Worm (Caenorhabditis elegans) whole organism, L2 larva: ENCODE results near the gene F44G4.3.

Source experiments
- C34F6.9 ChIP-seq: fragments of 150-350 bp; optimal IDR thresholded peaks from 2 replicates; lab custom pipeline; 2014; ENCODE audit warnings: missing biosample characterization, missing genetic modification characterization
- F13H6.1 ChIP-seq: sonication (generic microtip); optimal IDR thresholded peaks from 2 replicates; lab custom pipeline; 2016; ENCODE audit warnings: missing genetic modification characterization, missing compliant biosample characterization
- R02D3.7 ChIP-seq: fragments of 150-350 bp; optimal IDR thresholded peaks from 2 replicates; lab custom pipeline; 2014; ENCODE audit warnings: missing biosample characterization, missing genetic modification characterization
- ZK546.5 ChIP-seq: sonication (generic microtip); optimal IDR thresholded peaks from 2 replicates; lab custom pipeline; 2017; ENCODE audit warnings: missing biosample characterization, missing genetic modification characterization
- aly-2 ChIP-seq: fragments of 150-350 bp; optimal IDR thresholded peaks from 2 replicates; lab custom pipeline; 2014; ENCODE audit warnings: missing biosample characterization, missing genetic modification characterization
- blmp-1 ChIP-seq: sonication (generic microtip); optimal IDR thresholded peaks from 2 replicates; lab custom pipeline; 2017; ENCODE audit warnings: missing genetic modification characterization, mild to moderate bottlenecking, missing compliant biosample characterization, antibody characterized with exemption, moderate library complexity; ENCODE audit not compliant: insufficient read depth
- ceh-16 ChIP-seq: fragments of 150-350 bp; optimal IDR thresholded peaks from 2 replicates; lab custom pipeline; 2014; ENCODE audit warnings: missing biosample characterization, missing genetic modification characterization
- ceh-82 ChIP-seq: fragments of 150-350 bp; optimal IDR thresholded peaks from 2 replicates; lab custom pipeline; 2014; ENCODE audit warnings: missing biosample characterization, missing genetic modification characterization
- crh-2 ChIP-seq: sonication (generic microtip); optimal IDR thresholded peaks from 2 replicates; lab custom pipeline; 2017; ENCODE audit warnings: missing biosample characterization, missing genetic modification characterization
- elt-1 ChIP-seq: fragments of 150-350 bp; optimal IDR thresholded peaks from 2 replicates; lab custom pipeline; 2014; ENCODE audit warnings: missing biosample characterization, missing genetic modification characterization
- elt-3 ChIP-seq: sonication (generic microtip); optimal IDR thresholded peaks from 2 replicates; lab custom pipeline; 2017; ENCODE audit warnings: missing biosample characterization, missing genetic modification characterization
- fos-1 ChIP-seq: fragments of 150-350 bp; optimal IDR thresholded peaks from 2 replicates; lab custom pipeline; 2014; ENCODE audit warnings: missing biosample characterization, missing genetic modification characterization
- gmeb-1 ChIP-seq: fragments of 150-350 bp; optimal IDR thresholded peaks from 2 replicates; lab custom pipeline; 2014; ENCODE audit warnings: missing biosample characterization, missing genetic modification characterization
- lin-11 ChIP-seq: fragments of 150-350 bp; sonication (generic microtip); optimal IDR thresholded peaks from 2 replicates; lab custom pipeline; 2014; ENCODE audit warnings: missing biosample characterization, missing genetic modification characterization, inconsistent platforms, mixed read lengths
- lin-13 ChIP-seq: fragments of 150-350 bp; optimal IDR thresholded peaks from 2 replicates; lab custom pipeline; 2014; ENCODE audit warnings: missing biosample characterization, missing genetic modification reagents, missing genetic modification characterization
- lin-39 ChIP-seq: fragments of 150-350 bp; optimal IDR thresholded peaks from 2 replicates; lab custom pipeline; 2014; ENCODE audit warnings: missing biosample characterization, missing genetic modification reagents, missing genetic modification characterization
- lsy-2 ChIP-seq, 2 experiments: fragments of 150-350 bp in 1 of 2; sonication (generic microtip) in 1 of 2; optimal IDR thresholded peaks; 2 replicates each; lab custom pipeline; 2014 to 2017; ENCODE audit warnings: missing biosample characterization in 2 of 2, missing genetic modification characterization in 2 of 2
- mab-5 ChIP-seq: fragments of 150-350 bp; optimal IDR thresholded peaks from 2 replicates; lab custom pipeline; 2014; ENCODE audit warnings: missing biosample characterization, missing genetic modification characterization
- mbf-1 ChIP-seq: sonication (generic microtip); optimal IDR thresholded peaks from 2 replicates; lab custom pipeline; 2017; ENCODE audit warnings: missing biosample characterization, missing genetic modification characterization
- mdl-1 ChIP-seq, 2 experiments: fragments of 150-350 bp in 1 of 2; sonication (generic microtip) in 1 of 2; optimal IDR thresholded peaks; 2 replicates each; lab custom pipeline; 2017; ENCODE audit warnings: missing biosample characterization in 2 of 2, missing genetic modification characterization in 2 of 2
- nhr-10 ChIP-seq: sonication (generic microtip); optimal IDR thresholded peaks from 2 replicates; lab custom pipeline; 2017; ENCODE audit warnings: missing biosample characterization, missing genetic modification characterization
- nhr-12 ChIP-seq: fragments of 150-350 bp; optimal IDR thresholded peaks from 2 replicates; lab custom pipeline; 2014; ENCODE audit warnings: missing biosample characterization, missing genetic modification characterization
- nhr-129 ChIP-seq: fragments of 150-350 bp; optimal IDR thresholded peaks from 2 replicates; lab custom pipeline; 2014; ENCODE audit warnings: missing biosample characterization, missing genetic modification characterization
- nhr-21 ChIP-seq: fragments of 150-350 bp; optimal IDR thresholded peaks from 2 replicates; lab custom pipeline; 2014; ENCODE audit warnings: missing biosample characterization, missing genetic modification characterization
- nhr-23 ChIP-seq: fragments of 150-350 bp; optimal IDR thresholded peaks from 2 replicates; lab custom pipeline; 2014; ENCODE audit warnings: missing biosample characterization, missing genetic modification reagents, missing genetic modification characterization
- nhr-237 ChIP-seq: fragments of 150-350 bp; optimal IDR thresholded peaks from 2 replicates; lab custom pipeline; 2014; ENCODE audit warnings: missing biosample characterization, missing genetic modification characterization
- nhr-25 ChIP-seq: fragments of 150-350 bp; sonication (generic microtip); optimal IDR thresholded peaks from 3 replicates; lab custom pipeline; 2014; ENCODE audit warnings: missing biosample characterization, missing genetic modification characterization
- nhr-6 ChIP-seq: fragments of 150-350 bp; optimal IDR thresholded peaks from 2 replicates; lab custom pipeline; 2014; ENCODE audit warnings: missing biosample characterization, missing genetic modification characterization
- nhr-77 ChIP-seq: fragments of 150-350 bp; optimal IDR thresholded peaks from 2 replicates; lab custom pipeline; 2014; ENCODE audit warnings: missing biosample characterization, missing genetic modification characterization
- sem-4 ChIP-seq: fragments of 150-350 bp; optimal IDR thresholded peaks from 2 replicates; lab custom pipeline; 2014; ENCODE audit warnings: missing biosample characterization, missing genetic modification reagents, missing genetic modification characterization
- skn-1 ChIP-seq: sonication (generic microtip); optimal IDR thresholded peaks from 2 replicates; lab custom pipeline; 2017; ENCODE audit warnings: missing biosample characterization, missing genetic modification characterization
- sma-3 ChIP-seq: sonication (generic microtip); optimal IDR thresholded peaks from 2 replicates; lab custom pipeline; 2016; ENCODE audit warnings: missing genetic modification reagents, missing genetic modification characterization, missing compliant biosample characterization
- sma-9 ChIP-seq, 2 experiments: fragments of 150-350 bp in 1 of 2; sonication (generic microtip) in 1 of 2; optimal IDR thresholded peaks; 2 replicates each; lab custom pipeline; 2014 to 2016; ENCODE audit warnings: missing genetic modification characterization in 2 of 2, mild to moderate bottlenecking in 1 of 2, missing biosample characterization in 1 of 2, missing compliant biosample characterization in 1 of 2, missing genetic modification reagents in 1 of 2, moderate library complexity in 1 of 2
- snpc-4 ChIP-seq: fragments of 150-350 bp; optimal IDR thresholded peaks from 2 replicates; lab custom pipeline; 2014; ENCODE audit warnings: missing biosample characterization, missing genetic modification characterization
- unc-39 ChIP-seq: fragments of 150-350 bp; optimal IDR thresholded peaks from 2 replicates; lab custom pipeline; 2014; ENCODE audit warnings: missing biosample characterization, missing genetic modification characterization
- unc-55 ChIP-seq: fragments of 150-350 bp; sonication (generic microtip); optimal IDR thresholded peaks from 3 replicates; lab custom pipeline; 2014; ENCODE audit warnings: missing biosample characterization, missing genetic modification reagents, missing genetic modification characterization
- unc-62 ChIP-seq: fragments of 150-350 bp; optimal IDR thresholded peaks from 2 replicates; lab custom pipeline; 2014; ENCODE audit warnings: missing biosample characterization, missing genetic modification reagents, missing genetic modification characterization
- zag-1 ChIP-seq: fragments of 150-350 bp; optimal IDR thresholded peaks from 2 replicates; lab custom pipeline; 2014; ENCODE audit warnings: missing biosample characterization, missing genetic modification characterization
- ztf-1 ChIP-seq: fragments of 200-800 bp; sonication (Bioruptor generic); conservative IDR thresholded peaks from 2 replicates; pipeline ENCODE4 v1.3.6; 2022; ENCODE audit warnings: missing genetic modification characterization, missing compliant biosample characterization

The F44G4.3 gene

ce11 chrII:9021625-9022024 lies 24.2 kb upstream of the F44G4.3 start:
- TF ChIP-seq elt-3 (tag; lab: Kevin White, UChicago), result no peak
- TF ChIP-seq nhr-237 (tag; lab: Kevin White, UChicago), result no peak
- no peak for TF ChIP-seq ztf-1 (GFP tag; lab: Robert Waterston, UW)
- TF ChIP-seq mab-5 (tag; lab: Kevin White, UChicago), result no peak
- no peak for TF ChIP-seq skn-1
- no peak for TF ChIP-seq aly-2 (tag; lab: Kevin White, UChicago)
- TF ChIP-seq nhr-6, result no peak
- TF ChIP-seq mbf-1, result no peak
- TF ChIP-seq unc-62, result no peak
- TF ChIP-seq sem-4 (tag; lab: Kevin White, UChicago), result no peak
- no peak for TF ChIP-seq crh-2
- no peak for TF ChIP-seq R02D3.7
- TF ChIP-seq C34F6.9 (tag; lab: Kevin White, UChicago), result no peak
- TF ChIP-seq, all 48 proteins: peak for 0

- TF ChIP-seq C34F6.9 (tag; lab: Kevin White, UChicago), result no peak
- no peak for TF ChIP-seq lsy-2 (tag; optimal IDR thresholded peaks at IDR 0.05; lab: Kevin White, UChicago)
- TF ChIP-seq unc-55, result no peak
- TF ChIP-seq blmp-1 (tag; lab: Kevin White, UChicago), result peak; percentile 72
- TF ChIP-seq ceh-16, result no peak
Measured at ce11 chrII:9019704-9020103, 22.2 kb upstream of the F44G4.3 start, which contains the start of gene dep-1. TSS of gene dep-1 (minus strand) at chrII:9019798.

- TF ChIP-seq ceh-82 (tag; lab: Kevin White, UChicago) (no peak), nhr-10 (tag; lab: Kevin White, UChicago) (no peak), nhr-21 (tag; lab: Kevin White, UChicago) (no peak)
Measured at ce11 chrII:9017628-9018027, 20.2 kb upstream of the F44G4.3 start.

ce11 chrII:9014877-9015505 lies 17.5 kb upstream of the F44G4.3 start:
- TF ChIP-seq sma-9 (GFP tag; optimal IDR thresholded peaks at IDR 0.05; lab: Kevin White, UChicago) (peak; percentile 46), sma-9 (tag; optimal IDR thresholded peaks at IDR 0.05; lab: Kevin White, UChicago) (no peak), lsy-2 (tag; optimal IDR thresholded peaks at IDR 0.05; lab: Kevin White, UChicago) (no peak), nhr-25 (tag; lab: Kevin White, UChicago) (no peak), fos-1 (tag; lab: Kevin White, UChicago) (peak; percentile 15), F13H6.1 (tag; lab: Kevin White, UChicago) (peak; percentile 4)

ce11 chrII:9014188-9014587 lies 16.7 kb upstream of the F44G4.3 start:
- TF ChIP-seq ceh-16 (no peak), fos-1 (tag; lab: Kevin White, UChicago) (peak; percentile 74), skn-1 (no peak), zag-1 (no peak)

- TF ChIP-seq F13H6.1 (tag; lab: Kevin White, UChicago), result peak; percentile 55
- no peak for TF ChIP-seq nhr-6
- TF ChIP-seq mbf-1, result no peak
- TF ChIP-seq ZK546.5 (tag; lab: Kevin White, UChicago), result no peak
- no peak for TF ChIP-seq ceh-82 (tag; lab: Kevin White, UChicago)
- no peak for TF ChIP-seq nhr-77 (tag; lab: Kevin White, UChicago)
- TF ChIP-seq unc-39, result no peak
- peak; percentile 29 for TF ChIP-seq lin-11 (tag; lab: Kevin White, UChicago)
- TF ChIP-seq lin-39 (tag; lab: Kevin White, UChicago), result no peak
- TF ChIP-seq elt-1 (tag; lab: Kevin White, UChicago), result no peak
- no peak for TF ChIP-seq zag-1
- peak in 1 of 2 experiments; percentile 24 for TF ChIP-seq lsy-2 (tag; optimal IDR thresholded peaks at IDR 0.05; lab: Kevin White, UChicago)
- TF ChIP-seq skn-1, result no peak
- TF ChIP-seq nhr-10 (tag; lab: Kevin White, UChicago), result no peak
- TF ChIP-seq snpc-4, result no peak
- no peak for TF ChIP-seq fos-1 (tag; lab: Kevin White, UChicago)
- TF ChIP-seq blmp-1 (tag; lab: Kevin White, UChicago), result no peak
- TF ChIP-seq nhr-12 (tag; lab: Kevin White, UChicago), result no peak
- peak; percentile 37 for TF ChIP-seq nhr-129 (tag; lab: Kevin White, UChicago)
- TF ChIP-seq crh-2, result no peak
- peak in 1 of 2 experiments; percentile 22 for TF ChIP-seq mdl-1 (tag; optimal IDR thresholded peaks at IDR 0.05; lab: Kevin White, UChicago)
- TF ChIP-seq ceh-16, result no peak
- TF ChIP-seq lin-13 (GFP tag; lab: Kevin White, UChicago), result no peak
- no peak for TF ChIP-seq aly-2 (tag; lab: Kevin White, UChicago)
- peak; percentile 33 for TF ChIP-seq sma-9 (GFP tag; optimal IDR thresholded peaks at IDR 0.05; lab: Kevin White, UChicago)
- no peak for TF ChIP-seq sma-9 (tag; optimal IDR thresholded peaks at IDR 0.05; lab: Kevin White, UChicago)
- TF ChIP-seq gmeb-1 (tag; lab: Kevin White, UChicago), result no peak
- no peak for TF ChIP-seq unc-55
- peak; percentile 18 for TF ChIP-seq C34F6.9 (tag; lab: Kevin White, UChicago)
- TF ChIP-seq nhr-23 (tag; lab: Kevin White, UChicago), result no peak
- no peak for TF ChIP-seq sma-3 (GFP tag; lab: Kevin White, UChicago)
Measured at ce11 chrII:9013341-9013740, 15.9 kb upstream of the F44G4.3 start.
